Worm (Caenorhabditis elegans) whole organism, L3 larva: Measurements from ENCODE around the gene coa-4.

Source experiments
- nhr-237 ChIP-seq: fragments of 150-350 bp; optimal IDR thresholded peaks from 2 replicates; lab custom pipeline; 2014; ENCODE audit warnings: missing biosample characterization, missing genetic modification characterization
- nhr-76 ChIP-seq: fragments of 150-350 bp; sonication (generic microtip); optimal IDR thresholded peaks from 5 replicates; lab custom pipeline; 2014; ENCODE audit warnings: missing biosample characterization, missing genetic modification characterization
- snpc-4 ChIP-seq: fragments of 150-350 bp; optimal IDR thresholded peaks from 2 replicates; lab custom pipeline; 2014; ENCODE audit warnings: missing biosample characterization, missing genetic modification characterization

- no peak for TF ChIP-seq nhr-76 (tag; lab: Kevin White, UChicago)
- TF ChIP-seq snpc-4 (tag; lab: Kevin White, UChicago), result no peak
- no peak for TF ChIP-seq nhr-237
Observed at ce11 chrIV:9381136-9381535, 45.7 kb upstream of the coa-4 start, which contains the start of gene C10C5.5.
